Fruit fly (Drosophila melanogaster): Measurements from ENCODE around the gene Muc68Ca.
A peak's percentile ranks its signal among the peaks of the same experiment; 100 is the strongest.

Muc68Ca gene

dm6 chr3L:11593778-11594177 lies 26.1 kb downstream of the Muc68Ca start:
- peak in 1 of 2 experiments; percentile 45 for TF ChIP-seq ss (GFP tag; optimal IDR thresholded peaks at IDR 0.05)
- TF ChIP-seq esn (GFP tag; optimal IDR thresholded peaks at IDR 0.05) = peak; percentile 17
- no peak for TF ChIP-seq CG1621 (tag; optimal IDR thresholded peaks at IDR 0.05)
- peak; percentile 44 for TF ChIP-seq dsx (GFP tag; optimal IDR thresholded peaks at IDR 0.05; ENCODE audit: poor library complexity, severe bottlenecking)
- TF ChIP-seq Hr38 (GFP tag; optimal IDR thresholded peaks at IDR 0.05) = no peak
- TF ChIP-seq CG3032 (tag; optimal IDR thresholded peaks at IDR 0.05) = peak; percentile 35
- no peak for TF ChIP-seq fd85E (GFP tag; optimal IDR thresholded peaks at IDR 0.05)
- no peak for TF ChIP-seq spab (GFP tag; optimal IDR thresholded peaks at IDR 0.05)
- no peak for TF ChIP-seq Sox15 (GFP tag; optimal IDR thresholded peaks at IDR 0.05)
- TF ChIP-seq Hr4 (GFP tag; optimal IDR thresholded peaks at IDR 0.05) = peak; percentile 42
- peak; percentile 75 for TF ChIP-seq CG15336 (GFP tag; IDR thresholded peaks at IDR 0.05)
- TF ChIP-seq CG34406 (GFP tag; optimal IDR thresholded peaks at IDR 0.05) = peak; percentile 22
- peak; percentile 42 for TF ChIP-seq achi (GFP tag; optimal IDR thresholded peaks at IDR 0.05)
- TF ChIP-seq Eip78C (GFP tag) = peak; percentile 62
- TF ChIP-seq CG32006 (GFP tag; optimal IDR thresholded peaks at IDR 0.05) = peak; percentile 56
- peak; percentile 21 for TF ChIP-seq acj6 (GFP tag; optimal IDR thresholded peaks at IDR 0.05)
- no peak for TF ChIP-seq Met (GFP tag; optimal IDR thresholded peaks at IDR 0.05)
- peak; percentile 23 for TF ChIP-seq CG8632 (GFP tag; optimal IDR thresholded peaks at IDR 0.05)
- no peak for TF ChIP-seq lz (GFP tag; optimal IDR thresholded peaks at IDR 0.05)
- peak; percentile 9 for TF ChIP-seq net (GFP tag; optimal IDR thresholded peaks at IDR 0.05)
- TF ChIP-seq Sox14 (GFP tag; optimal IDR thresholded peaks at IDR 0.05) = no peak
- no peak for TF ChIP-seq CG6854 (GFP tag; optimal IDR thresholded peaks at IDR 0.05)
- TF ChIP-seq CG9139 (GFP tag; optimal IDR thresholded peaks at IDR 0.05) = no peak
- TF ChIP-seq CG6792 (GFP tag; optimal IDR thresholded peaks at IDR 0.05) = no peak
- no peak for TF ChIP-seq cyc (GFP tag; optimal IDR thresholded peaks at IDR 0.05)
- peak; percentile 33; the same call in 1 of the 2 replicates for TF ChIP-seq Gug (GFP tag; IDR thresholded peaks at IDR 0.05)
- TF ChIP-seq CG6276 (GFP tag; optimal IDR thresholded peaks at IDR 0.05) = peak; percentile 43
- TF ChIP-seq CG6163 (GFP tag; IDR thresholded peaks at IDR 0.05) = peak; percentile 61; the same call in 2 of the 3 replicates
- peak; percentile 82 for TF ChIP-seq CG8119 (GFP tag; IDR thresholded peaks at IDR 0.05)
- no peak for TF ChIP-seq svp (GFP tag)
- no peak for TF ChIP-seq vri (GFP tag; optimal IDR thresholded peaks at IDR 0.05)
- TF ChIP-seq CG10669 (GFP tag; optimal IDR thresholded peaks at IDR 0.05) = peak; percentile 26
- no peak for TF ChIP-seq topi (GFP tag; optimal IDR thresholded peaks at IDR 0.05)
- TF ChIP-seq Smox (GFP tag; optimal IDR thresholded peaks at IDR 0.05) = no peak
- TF ChIP-seq dac (GFP tag; optimal IDR thresholded peaks at IDR 0.05) = no peak
- TF ChIP-seq Blimp-1 (GFP tag; optimal IDR thresholded peaks at IDR 0.05) = no peak
- peak in 1 of 2 experiments; percentile 28 for TF ChIP-seq salr (GFP tag; optimal IDR thresholded peaks at IDR 0.05)
- peak; percentile 7 for TF ChIP-seq CG16779 (tag; optimal IDR thresholded peaks at IDR 0.05)
- TF ChIP-seq CG4318 (GFP tag; optimal IDR thresholded peaks at IDR 0.05) = peak; percentile 2
- no peak for TF ChIP-seq Hr39 (GFP tag; optimal IDR thresholded peaks at IDR 0.05)
- TF ChIP-seq pdm3 (GFP tag; optimal IDR thresholded peaks at IDR 0.05) = peak; percentile 26
- no peak for TF ChIP-seq Eip75B (GFP tag; optimal IDR thresholded peaks at IDR 0.05)
- TF ChIP-seq CG11762 (GFP tag; optimal IDR thresholded peaks at IDR 0.05; ENCODE audit: insufficient read depth) = no peak
- no peak for TF ChIP-seq CG8319 (GFP tag; optimal IDR thresholded peaks at IDR 0.05)
- TF ChIP-seq Ets96B (tag; optimal IDR thresholded peaks at IDR 0.05) = peak; percentile 60
- TF ChIP-seq Ets21C (GFP tag; optimal IDR thresholded peaks at IDR 0.05) = no peak
- TF ChIP-seq CG3919 (GFP tag; optimal IDR thresholded peaks at IDR 0.05) = peak; percentile 33
- no peak for TF ChIP-seq Eip93F (GFP tag; optimal IDR thresholded peaks at IDR 0.05)
- TF ChIP-seq OdsH (GFP tag; optimal IDR thresholded peaks at IDR 0.05) = peak; percentile 28
- no peak for TF ChIP-seq CG11902 (GFP tag; optimal IDR thresholded peaks at IDR 0.05)
- peak; percentile 10 for TF ChIP-seq CG10631 (GFP tag; optimal IDR thresholded peaks at IDR 0.05)
- no peak for TF ChIP-seq CG31627 (GFP tag; optimal IDR thresholded peaks at IDR 0.05)
- no peak for TF ChIP-seq Sox102F (GFP tag; optimal IDR thresholded peaks at IDR 0.05)

All from whole organism, prepupa.